Worm (Caenorhabditis elegans) whole organism, young adult: Measurements from ENCODE around the gene C16C10.4.

Experiments
- B0019.2 ChIP-seq: fragments of 200-800 bp; sonication (Bioruptor generic); conservative IDR thresholded peaks from 2 replicates; pipeline ENCODE4 v1.3.6; 2022; ENCODE audit warnings: missing genetic modification reagents, missing genetic modification characterization, missing compliant biosample characterization
- B0261.1 ChIP-seq: sonication (generic microtip); optimal IDR thresholded peaks from 2 replicates; lab custom pipeline; 2016; ENCODE audit warnings: mild to moderate bottlenecking, missing genetic modification characterization, moderate library complexity, missing compliant biosample characterization
- B0336.3 ChIP-seq: fragments of 200-800 bp; sonication (Bioruptor generic); IDR thresholded peaks from 2 replicates; pipeline ENCODE4 v1.3.6; 2022; ENCODE audit warnings: missing genetic modification characterization, missing compliant biosample characterization
- C06A6.2 ChIP-seq: fragments of 200-800 bp; sonication (Bioruptor generic); conservative IDR thresholded peaks from 2 replicates; pipeline ENCODE4 v1.3.6; 2022; ENCODE audit warnings: missing genetic modification characterization, missing compliant biosample characterization
- F52B5.7 ChIP-seq: sonication (generic microtip); optimal IDR thresholded peaks from 2 replicates; lab custom pipeline; 2016; ENCODE audit warnings: mild to moderate bottlenecking, missing genetic modification characterization, missing compliant biosample characterization
- F57C9.4 ChIP-seq: sonication (generic microtip); optimal IDR thresholded peaks from 2 replicates; lab custom pipeline; 2017; ENCODE audit warnings: mild to moderate bottlenecking, missing genetic modification characterization, missing compliant biosample characterization
- K11D2.4 ChIP-seq: fragments of 200-800 bp; sonication (Bioruptor generic); IDR thresholded peaks from 2 replicates; pipeline ENCODE4 v1.3.6; 2022; ENCODE audit warnings: missing genetic modification reagents, missing genetic modification characterization, missing compliant biosample characterization
- T07F8.4 ChIP-seq: sonication (generic microtip); optimal IDR thresholded peaks from 2 replicates; lab custom pipeline; 2016; ENCODE audit warnings: mild to moderate bottlenecking, missing genetic modification characterization, moderate library complexity, missing compliant biosample characterization
- Y56A3A.18 ChIP-seq: fragments of 200-800 bp; sonication (Bioruptor generic); IDR thresholded peaks from 2 replicates; pipeline ENCODE4 v1.3.6; 2022; ENCODE audit warnings: missing genetic modification reagents, missing genetic modification characterization, missing compliant biosample characterization
- Y95B8A.8 ChIP-seq: fragments of 200-800 bp; sonication (Bioruptor generic); IDR thresholded peaks from 2 replicates; pipeline ENCODE4 v1.3.6; 2022; ENCODE audit warnings: missing genetic modification reagents, missing genetic modification characterization, missing compliant biosample characterization
- akir-1 ChIP-seq: fragments of 200-800 bp; sonication (Bioruptor generic); optimal IDR thresholded peaks from 2 replicates; lab custom pipeline; 2018; ENCODE audit warnings: mild to moderate bottlenecking, missing genetic modification characterization, moderate library complexity, missing compliant biosample characterization
- ama-1 ChIP-seq, 3 experiments: fragments of 150-350 bp in 1 of 3; sonication (generic microtip) in 2 of 3; optimal IDR thresholded peaks; 2 replicates each; lab custom pipeline; 2014 to 2018; ENCODE audit warnings: missing biosample characterization in 2 of 3, missing genetic modification characterization in 2 of 3, missing genetic modification reagents in 2 of 3
- attf-6 ChIP-seq: fragments of 200-800 bp; sonication (Bioruptor generic); IDR thresholded peaks from 2 replicates; pipeline ENCODE4 v1.3.6; 2022; ENCODE audit warnings: missing genetic modification reagents, missing genetic modification characterization, missing compliant biosample characterization
- bed-1 ChIP-seq: fragments of 200-800 bp; sonication (Bioruptor generic); IDR thresholded peaks from 2 replicates; pipeline ENCODE4 v1.3.6; 2022; ENCODE audit warnings: missing genetic modification reagents, missing genetic modification characterization, missing compliant biosample characterization
- ceh-79 ChIP-seq: sonication (generic microtip); optimal IDR thresholded peaks from 2 replicates; lab custom pipeline; 2017; ENCODE audit warnings: mild to moderate bottlenecking, missing genetic modification characterization, missing compliant biosample characterization
- ceh-91 ChIP-seq: fragments of 200-800 bp; sonication (Bioruptor generic); IDR thresholded peaks from 2 replicates; pipeline ENCODE4 v1.3.6; 2022; ENCODE audit warnings: missing genetic modification reagents, missing genetic modification characterization, missing compliant biosample characterization
- chd-7 ChIP-seq: sonication (generic microtip); optimal IDR thresholded peaks from 2 replicates; lab custom pipeline; 2016; ENCODE audit warnings: mild to moderate bottlenecking, missing genetic modification characterization, moderate library complexity, missing compliant biosample characterization
- die-1 ChIP-seq: sonication (generic microtip); optimal IDR thresholded peaks from 2 replicates; lab custom pipeline; 2016; ENCODE audit warnings: missing genotype, mild to moderate bottlenecking, missing genetic modification characterization, missing compliant biosample characterization
- dox-1 ChIP-seq: fragments of 200-800 bp; sonication (Bioruptor generic); IDR thresholded peaks from 2 replicates; pipeline ENCODE4 v1.3.6; 2022; ENCODE audit warnings: missing genetic modification reagents, missing genetic modification characterization, missing compliant biosample characterization
- dpl-1 ChIP-seq: fragments of 150-350 bp; optimal IDR thresholded peaks from 2 replicates; lab custom pipeline; 2014; ENCODE audit warnings: missing biosample characterization, missing genetic modification reagents, missing genetic modification characterization
- efl-1 ChIP-seq: fragments of 150-350 bp; optimal IDR thresholded peaks from 2 replicates; lab custom pipeline; 2014; ENCODE audit warnings: missing biosample characterization, missing genetic modification reagents, missing genetic modification characterization
- egl-44 ChIP-seq: fragments of 200-800 bp; sonication (Bioruptor generic); IDR thresholded peaks from 2 replicates; pipeline ENCODE4 v1.3.6; 2022; ENCODE audit warnings: missing genetic modification reagents, missing genetic modification characterization, missing compliant biosample characterization
- egrh-3 ChIP-seq: fragments of 200-800 bp; sonication (Bioruptor generic); IDR thresholded peaks from 2 replicates; pipeline ENCODE4 v1.3.6; 2022; ENCODE audit warnings: missing genetic modification reagents, missing genetic modification characterization, missing compliant biosample characterization
- him-1 ChIP-seq: sonication (generic microtip); optimal IDR thresholded peaks from 2 replicates; lab custom pipeline; 2016; ENCODE audit warnings: missing genotype, missing genetic modification reagents, missing genetic modification characterization, missing compliant biosample characterization
- hlh-12 ChIP-seq: sonication (generic microtip); optimal IDR thresholded peaks from 2 replicates; lab custom pipeline; 2016; ENCODE audit warnings: missing genetic modification characterization, missing compliant biosample characterization
- hmg-1.2 ChIP-seq: fragments of 200-800 bp; sonication (Bioruptor generic); IDR thresholded peaks from 2 replicates; pipeline ENCODE4 v1.3.6; 2022; ENCODE audit warnings: missing genetic modification reagents, missing genetic modification characterization, missing compliant biosample characterization
- hrde-1 ChIP-seq: sonication (generic microtip); optimal IDR thresholded peaks from 2 replicates; lab custom pipeline; 2016; ENCODE audit warnings: missing genetic modification characterization, mild to moderate bottlenecking, missing compliant biosample characterization, moderate library complexity, missing genotype, missing genetic modification reagents, borderline replicate concordance
- hsf-1 ChIP-seq: fragments of 200-800 bp; sonication (Bioruptor generic); IDR thresholded peaks from 2 replicates; pipeline ENCODE4 v1.3.6; 2022; ENCODE audit warnings: missing genetic modification reagents, missing genetic modification characterization, missing compliant biosample characterization
- lag-1 ChIP-seq: fragments of 200-800 bp; sonication (Bioruptor generic); IDR thresholded peaks from 2 replicates; pipeline ENCODE4 v1.3.6; 2022; ENCODE audit warnings: missing genetic modification reagents, missing genetic modification characterization, missing compliant biosample characterization
- lin-26 ChIP-seq: fragments of 200-800 bp; sonication (Bioruptor generic); IDR thresholded peaks from 2 replicates; pipeline ENCODE4 v1.3.6; 2022; ENCODE audit warnings: missing genetic modification reagents, missing genetic modification characterization, missing compliant biosample characterization
- lin-40 ChIP-seq: sonication (generic microtip); optimal IDR thresholded peaks from 2 replicates; lab custom pipeline; 2016; ENCODE audit warnings: missing genetic modification characterization, mild to moderate bottlenecking, missing compliant biosample characterization, missing genotype, missing genetic modification reagents
- lir-1 ChIP-seq: fragments of 200-800 bp; sonication (Bioruptor generic); conservative IDR thresholded peaks from 2 replicates; pipeline ENCODE4 v1.3.6; 2022; ENCODE audit warnings: missing genetic modification reagents, missing genetic modification characterization, missing compliant biosample characterization
- madf-3 ChIP-seq: fragments of 200-800 bp; sonication (Bioruptor generic); IDR thresholded peaks from 2 replicates; pipeline ENCODE4 v1.3.6; 2022; ENCODE audit warnings: missing genetic modification reagents, missing genetic modification characterization, missing compliant biosample characterization
- nhr-120 ChIP-seq: fragments of 200-800 bp; sonication (Bioruptor generic); IDR thresholded peaks from 2 replicates; pipeline ENCODE4 v1.3.6; 2022; ENCODE audit warnings: missing genetic modification characterization, missing compliant biosample characterization
- nhr-179 ChIP-seq: sonication (generic microtip); optimal IDR thresholded peaks from 2 replicates; lab custom pipeline; 2016; ENCODE audit warnings: mild to moderate bottlenecking, missing genetic modification characterization, missing compliant biosample characterization
- rec-8 ChIP-seq, 2 experiments: sonication (generic microtip); optimal IDR thresholded peaks; 2 replicates each; lab custom pipeline; 2016; ENCODE audit warnings: mild to moderate bottlenecking in 2 of 2, missing genetic modification characterization in 2 of 2, missing genetic modification reagents in 2 of 2, missing genotype in 2 of 2, missing biosample characterization in 1 of 2, missing compliant biosample characterization in 1 of 2, moderate library complexity in 1 of 2
- repo-1 ChIP-seq: sonication (generic microtip); optimal IDR thresholded peaks from 2 replicates; lab custom pipeline; 2017; ENCODE audit warnings: mild to moderate bottlenecking, missing genetic modification characterization, missing compliant biosample characterization
- sdz-38 ChIP-seq: sonication (generic microtip); optimal IDR thresholded peaks from 2 replicates; lab custom pipeline; 2016; ENCODE audit warnings: missing genotype, missing genetic modification characterization, missing compliant biosample characterization
- sea-2 ChIP-seq: fragments of 200-800 bp; sonication (Bioruptor generic); IDR thresholded peaks from 2 replicates; pipeline ENCODE4 v1.3.6; 2022; ENCODE audit warnings: missing genetic modification characterization, missing compliant biosample characterization
- snpc-3.4 ChIP-seq: sonication (generic microtip); optimal IDR thresholded peaks from 2 replicates; lab custom pipeline; 2017; ENCODE audit warnings: missing genetic modification characterization, mild to moderate bottlenecking, missing compliant biosample characterization, antibody characterized with exemption, moderate library complexity, missing genotype, missing genetic modification reagents
- snpc-4 ChIP-seq, 5 experiments: fragments of 150-350 bp in 1 of 5; sonication (generic microtip) in 4 of 5; optimal IDR thresholded peaks; 2 replicates each; lab custom pipeline; 2014 to 2018; ENCODE audit warnings: missing genetic modification characterization in 5 of 5, missing biosample characterization in 3 of 5, antibody characterized with exemption in 2 of 5, mild to moderate bottlenecking in 2 of 5, missing compliant biosample characterization in 2 of 5, missing genotype in 2 of 5, moderate library complexity in 2 of 5, missing genetic modification reagents in 1 of 5
- somi-1 ChIP-seq: fragments of 200-800 bp; sonication (Bioruptor generic); optimal IDR thresholded peaks from 2 replicates; lab custom pipeline; 2018; ENCODE audit warnings: mild to moderate bottlenecking, missing genetic modification characterization, missing compliant biosample characterization
- tbp1 ChIP-seq: fragments of 200-800 bp; sonication (Bioruptor generic); optimal IDR thresholded peaks from 2 replicates; lab custom pipeline; 2018; ENCODE audit warnings: mild to moderate bottlenecking, missing genetic modification characterization, missing compliant biosample characterization
- xnd-1 ChIP-seq: sonication (generic microtip); optimal IDR thresholded peaks from 2 replicates; lab custom pipeline; 2016; ENCODE audit warnings: missing genotype, missing genetic modification reagents, missing genetic modification characterization, missing compliant biosample characterization
- ztf-25 ChIP-seq: fragments of 200-800 bp; sonication (Bioruptor generic); IDR thresholded peaks from 2 replicates; pipeline ENCODE4 v1.3.6; 2022; ENCODE audit warnings: missing genetic modification reagents, missing genetic modification characterization, missing compliant biosample characterization
- ztf-26 ChIP-seq: sonication (generic microtip); optimal IDR thresholded peaks from 2 replicates; lab custom pipeline; 2017; ENCODE audit warnings: missing genetic modification characterization, missing compliant biosample characterization
- ztf-28 ChIP-seq: fragments of 200-800 bp; sonication (Bioruptor generic); IDR thresholded peaks from 2 replicates; pipeline ENCODE4 v1.3.6; 2022; ENCODE audit warnings: missing genetic modification reagents, missing genetic modification characterization, missing compliant biosample characterization
- ztf-3 ChIP-seq: fragments of 200-800 bp; sonication (Bioruptor generic); optimal IDR thresholded peaks from 2 replicates; lab custom pipeline; 2018; ENCODE audit warnings: mild to moderate bottlenecking, missing genetic modification characterization, missing compliant biosample characterization

Gene C16C10.4

DNA sequence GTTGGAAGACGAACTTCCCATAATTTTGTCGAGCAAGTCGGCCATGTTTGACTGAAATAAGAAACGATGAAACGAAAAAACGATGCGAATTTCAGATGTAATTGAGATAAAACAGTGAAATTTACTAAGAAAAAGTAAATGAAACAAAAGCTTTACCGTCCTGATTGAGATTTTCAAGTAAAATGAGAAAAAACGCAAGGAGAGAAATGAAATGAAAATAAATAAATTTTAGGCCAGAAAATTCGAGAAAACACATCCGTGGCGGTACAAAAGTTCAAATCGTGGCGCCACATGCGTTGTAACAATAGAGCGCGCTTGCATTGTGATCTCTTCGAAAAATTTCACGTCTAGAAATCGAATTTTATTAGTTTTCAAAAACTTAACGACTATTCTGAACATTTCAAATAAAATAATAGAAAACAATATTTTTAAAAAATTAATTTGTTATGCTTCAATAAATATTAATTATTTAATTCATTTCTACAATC is 5.0 kb downstream of the C16C10.4 start, which contains the start of the genes hrde-1 and C16C10.13 (continued):
- no peak for TF ChIP-seq C06A6.2 (GFP tag; lab: Robert Waterston, UW)
- peak; percentile 82 for TF ChIP-seq B0019.2
- no peak for TF ChIP-seq sea-2
- no peak for TF ChIP-seq die-1 (tag; lab: Kevin White, UChicago)
- no peak for TF ChIP-seq F52B5.7
- no peak for TF ChIP-seq akir-1 (GFP tag; lab: Kevin White, UChicago)
- no peak for TF ChIP-seq nhr-179 (tag; lab: Kevin White, UChicago)
- TF ChIP-seq dox-1 = peak; percentile 78
- TF ChIP-seq hmg-1.2 = peak; percentile 23; the same call in 1 of the 2 replicates
- TF ChIP-seq ztf-3 (GFP tag; lab: Kevin White, UChicago) = no peak
- peak; percentile 80 for TF ChIP-seq dpl-1 (GFP tag; lab: Kevin White, UChicago)
- TF ChIP-seq attf-6 (GFP tag; lab: Robert Waterston, UW) = 0 out of 2 replicates have a peak, but pooled peaks have one; percentile 17
- TF ChIP-seq efl-1 (GFP tag; lab: Kevin White, UChicago) = peak; percentile 97
- no peak for TF ChIP-seq lin-26 (GFP tag; lab: Robert Waterston, UW)
- no peak for TF ChIP-seq T07F8.4
- TF ChIP-seq B0261.1 (tag; lab: Kevin White, UChicago) = no peak
- no peak for TF ChIP-seq rec-8 (tag; optimal IDR thresholded peaks at IDR 0.05; lab: Kevin White, UChicago)
- no peak for TF ChIP-seq nhr-120
- peak; percentile 65; the same call in 1 of the 2 replicates for TF ChIP-seq Y95B8A.8 (GFP tag; lab: Robert Waterston, UW)
- peak; percentile 91 for TF ChIP-seq snpc-3.4 (tag; lab: Kevin White, UChicago)
- peak; percentile 87 for TF ChIP-seq madf-3 (GFP tag; lab: Robert Waterston, UW)
- TF ChIP-seq ama-1 (optimal IDR thresholded peaks at IDR 0.05; lab: Kevin White, UChicago) = no peak
- TF ChIP-seq ama-1 (GFP tag; optimal IDR thresholded peaks at IDR 0.05; lab: Kevin White, UChicago) = no peak
- TF ChIP-seq ztf-26 = no peak
- TF ChIP-seq xnd-1 (tag; lab: Kevin White, UChicago) = peak; percentile 92
- TF ChIP-seq ceh-91 (GFP tag; lab: Robert Waterston, UW) = peak; percentile 95
- peak; percentile 51 for TF ChIP-seq him-1
- no peak for TF ChIP-seq repo-1 (tag; lab: Kevin White, UChicago)
- TF ChIP-seq hsf-1 (GFP tag; lab: Robert Waterston, UW) = peak; percentile 99
- TF ChIP-seq K11D2.4 (GFP tag; lab: Robert Waterston, UW) = no peak
- no peak for TF ChIP-seq Y56A3A.18 (GFP tag; lab: Robert Waterston, UW)
- peak; percentile 98 for TF ChIP-seq hrde-1 (tag; lab: Kevin White, UChicago)
- no peak for TF ChIP-seq F57C9.4 (tag; lab: Kevin White, UChicago)
- TF ChIP-seq tbp1 (GFP tag; lab: Kevin White, UChicago) = peak; percentile 49
- no peak for TF ChIP-seq egrh-3 (GFP tag; lab: Robert Waterston, UW)
- TF ChIP-seq hlh-12 = no peak
- no peak for TF ChIP-seq sdz-38 (tag; lab: Kevin White, UChicago)
- TF ChIP-seq ceh-79 = no peak
- TF ChIP-seq somi-1 (GFP tag; lab: Kevin White, UChicago) = no peak
- no peak for TF ChIP-seq bed-1
- TF ChIP-seq lag-1 (GFP tag; lab: Robert Waterston, UW) = no peak
- no peak; the same call in 1 of the 2 replicates for TF ChIP-seq lir-1 (GFP tag; lab: Robert Waterston, UW)
- TF ChIP-seq snpc-4 (GFP tag; optimal IDR thresholded peaks at IDR 0.05; lab: Kevin White, UChicago) = no peak
- TF ChIP-seq snpc-4 (tag; optimal IDR thresholded peaks at IDR 0.05; lab: Kevin White, UChicago) = peak in 1 of 4 experiments; percentile 56
- no peak for TF ChIP-seq ztf-28 (GFP tag; lab: Robert Waterston, UW)
- TF ChIP-seq lin-40 (tag; lab: Kevin White, UChicago) = no peak
- no peak for TF ChIP-seq egl-44
- no peak for TF ChIP-seq ztf-25
- TF ChIP-seq B0336.3 = no peak
- no peak for TF ChIP-seq chd-7 (tag; lab: Kevin White, UChicago)
